Fruit fly (Drosophila melanogaster): ENCODE results near the gene Cyp311a1.
A peak's percentile ranks its signal among the peaks of the same experiment; 100 is the strongest.

- peak; percentile 70 for TF ChIP-seq Pif1A (GFP tag; optimal IDR thresholded peaks at IDR 0.05)
- TF ChIP-seq D1 (tag; optimal IDR thresholded peaks at IDR 0.05), result no peak
- no peak for TF ChIP-seq CG13204 (GFP tag; optimal IDR thresholded peaks at IDR 0.05)
- no peak for TF ChIP-seq CG10348 (GFP tag; IDR thresholded peaks at IDR 0.05)
- TF ChIP-seq fd96Ca (GFP tag; IDR thresholded peaks at IDR 0.05), result no peak
- TF ChIP-seq CG32121 (GFP tag; IDR thresholded peaks at IDR 0.05), result peak; percentile 48
- peak; percentile 64 for TF ChIP-seq CG8159 (tag; optimal IDR thresholded peaks at IDR 0.05)
- TF ChIP-seq CG17806 (tag; optimal IDR thresholded peaks at IDR 0.05), result peak; percentile 55
- peak; percentile 52; the same call in 1 of the 2 replicates for TF ChIP-seq CG12605 (GFP tag; IDR thresholded peaks at IDR 0.05)
These were observed 16.4 kb downstream of the Cyp311a1 start for dm6 chrX:12014800-12015389.
